Worm (Caenorhabditis elegans) whole organism, L3 larva: ENCODE data around the gene mnk-1.

Experiments used
- R02D3.7 ChIP-seq: fragments of 150-350 bp; optimal IDR thresholded peaks from 2 replicates; lab custom pipeline; 2014; ENCODE audit warnings: missing biosample characterization, missing genetic modification characterization
- ZK546.5 ChIP-seq: sonication (generic microtip); optimal IDR thresholded peaks from 2 replicates; lab custom pipeline; 2017; ENCODE audit warnings: missing biosample characterization, missing genetic modification characterization
- ama-1 ChIP-seq: fragments of 150-350 bp; optimal IDR thresholded peaks from 2 replicates; lab custom pipeline; 2018
- ceh-16 ChIP-seq: sonication (generic microtip); optimal IDR thresholded peaks from 2 replicates; lab custom pipeline; 2017; ENCODE audit warnings: missing biosample characterization, missing genetic modification characterization
- ceh-9 ChIP-seq: sonication (generic microtip); optimal IDR thresholded peaks from 2 replicates; lab custom pipeline; 2018; ENCODE audit warnings: missing biosample characterization, missing genetic modification characterization
- daf-12 ChIP-seq: fragments of 150-350 bp; optimal IDR thresholded peaks from 2 replicates; lab custom pipeline; 2014; ENCODE audit warnings: missing biosample characterization, missing genetic modification reagents, missing genetic modification characterization
- egl-27 ChIP-seq: sonication (generic microtip); optimal IDR thresholded peaks from 4 replicates; lab custom pipeline; 2017; ENCODE audit warnings: missing biosample characterization, missing genetic modification reagents, missing genetic modification characterization
- egl-5 ChIP-seq: fragments of 150-350 bp; optimal IDR thresholded peaks from 2 replicates; lab custom pipeline; 2017; ENCODE audit warnings: missing biosample characterization, missing genetic modification reagents, missing genetic modification characterization, inconsistent platforms
- elt-1 ChIP-seq: fragments of 150-350 bp; optimal IDR thresholded peaks from 2 replicates; lab custom pipeline; 2014; ENCODE audit warnings: missing biosample characterization, missing genetic modification characterization
- elt-2 ChIP-seq: sonication (generic microtip); optimal IDR thresholded peaks from 2 replicates; lab custom pipeline; 2016; ENCODE audit warnings: missing genetic modification reagents, mild to moderate bottlenecking, missing genetic modification characterization, missing compliant biosample characterization
- elt-3 ChIP-seq, 3 experiments: fragments of 150-350 bp in 1 of 3; sonication (generic microtip) in 2 of 3; optimal IDR thresholded peaks; 2 replicates in 2 of 3; 4 replicates in 1 of 3; lab custom pipeline; 2014 to 2017; ENCODE audit warnings: missing biosample characterization in 3 of 3, missing genetic modification characterization in 3 of 3
- eor-1 ChIP-seq, 2 experiments: fragments of 150-350 bp; optimal IDR thresholded peaks; 2 replicates each; lab custom pipeline; 2014 to 2018; ENCODE audit warnings: missing biosample characterization in 2 of 2, missing genetic modification characterization in 2 of 2
- fkh-10 ChIP-seq: sonication (generic microtip); optimal IDR thresholded peaks from 2 replicates; lab custom pipeline; 2017; ENCODE audit warnings: missing biosample characterization, missing genetic modification reagents, missing genetic modification characterization
- fos-1 ChIP-seq: fragments of 150-350 bp; optimal IDR thresholded peaks from 2 replicates; lab custom pipeline; 2014; ENCODE audit warnings: missing biosample characterization, missing genetic modification characterization
- hmg-11 ChIP-seq: sonication (generic microtip); optimal IDR thresholded peaks from 2 replicates; lab custom pipeline; 2016; ENCODE audit warnings: missing genetic modification characterization, missing compliant biosample characterization
- jun-1 ChIP-seq: fragments of 150-350 bp; optimal IDR thresholded peaks from 2 replicates; lab custom pipeline; 2014; ENCODE audit warnings: missing biosample characterization, missing genetic modification reagents, missing genetic modification characterization
- lin-15B ChIP-seq: fragments of 150-350 bp; optimal IDR thresholded peaks from 2 replicates; lab custom pipeline; 2014; ENCODE audit warnings: missing biosample characterization, missing genetic modification characterization
- lsy-12 ChIP-seq: sonication (generic microtip); optimal IDR thresholded peaks from 2 replicates; lab custom pipeline; 2016; ENCODE audit warnings: mild to moderate bottlenecking, missing genetic modification characterization, missing compliant biosample characterization
- nhr-11 ChIP-seq: fragments of 150-350 bp; optimal IDR thresholded peaks from 2 replicates; lab custom pipeline; 2014; ENCODE audit warnings: missing biosample characterization, missing genetic modification characterization
- nhr-23 ChIP-seq: fragments of 150-350 bp; optimal IDR thresholded peaks from 2 replicates; lab custom pipeline; 2014; ENCODE audit warnings: missing biosample characterization, missing genetic modification reagents, missing genetic modification characterization
- nhr-25 ChIP-seq: sonication (generic microtip); optimal IDR thresholded peaks from 2 replicates; lab custom pipeline; 2017; ENCODE audit warnings: missing biosample characterization, missing genetic modification characterization
- nhr-28 ChIP-seq: fragments of 150-350 bp; optimal IDR thresholded peaks from 2 replicates; lab custom pipeline; 2014; ENCODE audit warnings: missing biosample characterization, missing genetic modification characterization
- nhr-43 ChIP-seq: sonication (generic microtip); optimal IDR thresholded peaks from 2 replicates; lab custom pipeline; 2016; ENCODE audit warnings: mild to moderate bottlenecking, missing genetic modification characterization, missing compliant biosample characterization; ENCODE audit not compliant: poor library complexity, severe bottlenecking
- nhr-67 ChIP-seq: fragments of 150-350 bp; optimal IDR thresholded peaks from 2 replicates; lab custom pipeline; 2014; ENCODE audit warnings: missing biosample characterization, missing genetic modification characterization
- nhr-77 ChIP-seq: fragments of 150-350 bp; optimal IDR thresholded peaks from 2 replicates; lab custom pipeline; 2014; ENCODE audit warnings: missing biosample characterization, missing genetic modification characterization
- pqm-1 ChIP-seq: fragments of 150-350 bp; optimal IDR thresholded peaks from 2 replicates; lab custom pipeline; 2017; ENCODE audit warnings: missing biosample characterization, missing genetic modification characterization, inconsistent platforms
- sea-2 ChIP-seq: fragments of 150-350 bp; sonication (generic microtip); optimal IDR thresholded peaks from 4 replicates; lab custom pipeline; 2014; ENCODE audit warnings: missing biosample characterization, missing genetic modification reagents, missing genetic modification characterization
- tbx-2 ChIP-seq: sonication (generic microtip); optimal IDR thresholded peaks from 2 replicates; lab custom pipeline; 2016; ENCODE audit warnings: mild to moderate bottlenecking, missing genetic modification characterization, missing compliant biosample characterization
- unc-39 ChIP-seq: sonication (generic microtip); optimal IDR thresholded peaks from 4 replicates; lab custom pipeline; 2017; ENCODE audit warnings: missing biosample characterization, missing genetic modification characterization
- zag-1 ChIP-seq: fragments of 150-350 bp; optimal IDR thresholded peaks from 2 replicates; lab custom pipeline; 2014; ENCODE audit warnings: missing biosample characterization, missing genetic modification characterization
- ztf-11 ChIP-seq: fragments of 150-350 bp; optimal IDR thresholded peaks from 2 replicates; lab custom pipeline; 2014; ENCODE audit warnings: missing biosample characterization, missing genetic modification characterization
- ztf-4 ChIP-seq: fragments of 150-350 bp; optimal IDR thresholded peaks from 2 replicates; lab custom pipeline; 2014; ENCODE audit warnings: missing biosample characterization, missing genetic modification characterization

mnk-1 gene

ce11 chrII:10580833-10581232, 26.0 kb upstream of the mnk-1 start, which contains the start of gene dap-3:
dap-3 (plus strand) TSS chrII:10581133.
- TF ChIP-seq tbx-2 (tag; lab: Kevin White, UChicago) = no peak
- TF ChIP-seq nhr-77 (tag; lab: Kevin White, UChicago) = no peak
- no peak for TF ChIP-seq zag-1 (tag; lab: Kevin White, UChicago)
- no peak for TF ChIP-seq unc-39 (tag; lab: Kevin White, UChicago)
- TF ChIP-seq sea-2 = no peak
- no peak for TF ChIP-seq egl-27 (tag; lab: Kevin White, UChicago)
- TF ChIP-seq egl-5 (tag; lab: Kevin White, UChicago) = no peak
- no peak for TF ChIP-seq nhr-67 (tag; lab: Kevin White, UChicago)
- no peak for TF ChIP-seq jun-1 (tag; lab: Kevin White, UChicago)
- no peak for TF ChIP-seq daf-12 (tag; lab: Kevin White, UChicago)

- TF ChIP-seq nhr-11 (tag; lab: Kevin White, UChicago) (no peak), ztf-4 (tag; lab: Kevin White, UChicago) (no peak), eor-1 (tag; optimal IDR thresholded peaks at IDR 0.05; lab: Kevin White, UChicago) (no peak), egl-27 (tag; lab: Kevin White, UChicago) (no peak), pqm-1 (no peak), ceh-9 (tag; lab: Kevin White, UChicago) (no peak)
These were observed 24.8 kb upstream of the mnk-1 start, which contains the start of gene dohh-1 for ce11 chrII:10579655-10580054. dohh-1 (plus strand) TSS chrII:10579955.

ce11 chrII:10578843-10579430, 24.1 kb upstream of the mnk-1 start, which contains the start of gene rpb-6:
rpb-6 (plus strand) TSS chrII:10579380.
- TF ChIP-seq lsy-12 (tag; lab: Kevin White, UChicago) (no peak), nhr-25 (peak; percentile 10), elt-2 (tag; lab: Kevin White, UChicago) (no peak), lin-15B (tag; lab: Kevin White, UChicago) (peak; percentile 39), R02D3.7 (tag; lab: Kevin White, UChicago) (peak; percentile 66), daf-12 (tag; lab: Kevin White, UChicago) (no peak)

- TF ChIP-seq ama-1 (no peak), hmg-11 (tag; lab: Kevin White, UChicago) (no peak), ceh-16 (no peak), egl-5 (tag; lab: Kevin White, UChicago) (no peak), tbx-2 (tag; lab: Kevin White, UChicago) (no peak), fos-1 (tag; lab: Kevin White, UChicago) (no peak), elt-1 (tag; lab: Kevin White, UChicago) (no peak), nhr-25 (no peak), ZK546.5 (no peak), egl-27 (tag; lab: Kevin White, UChicago) (no peak), ztf-11 (tag; lab: Kevin White, UChicago) (no peak)
These were observed 19.3 kb upstream of the mnk-1 start for ce11 chrII:10574177-10574576.

ce11 chrII:10571967-10572366, 17.1 kb upstream of the mnk-1 start, which contains the start of gene C06A1.3:
C06A1.3 (plus strand) TSS chrII:10572267.
- no peak for TF ChIP-seq sea-2
- no peak for TF ChIP-seq nhr-11 (tag; lab: Kevin White, UChicago)
- no peak for TF ChIP-seq egl-27 (tag; lab: Kevin White, UChicago)
- no peak for TF ChIP-seq fos-1 (tag; lab: Kevin White, UChicago)
- TF ChIP-seq elt-1 (tag; lab: Kevin White, UChicago) = no peak
- TF ChIP-seq unc-39 (tag; lab: Kevin White, UChicago) = no peak
- no peak for TF ChIP-seq nhr-28 (tag; lab: Kevin White, UChicago)
- TF ChIP-seq lin-15B (tag; lab: Kevin White, UChicago) = no peak
- no peak for TF ChIP-seq nhr-67 (tag; lab: Kevin White, UChicago)
- TF ChIP-seq hmg-11 (tag; lab: Kevin White, UChicago) = no peak
- TF ChIP-seq tbx-2 (tag; lab: Kevin White, UChicago) = no peak
- no peak for TF ChIP-seq nhr-23 (tag; lab: Kevin White, UChicago)
- TF ChIP-seq, all 47 proteins: peak for 0

ce11 chrII:10570302-10570701, 15.5 kb upstream of the mnk-1 start, which contains the start of gene txt-13:
txt-13 (plus strand) TSS chrII:10570602.
- no peak for TF ChIP-seq hmg-11 (tag; lab: Kevin White, UChicago)
- no peak for TF ChIP-seq nhr-77 (tag; lab: Kevin White, UChicago)
- TF ChIP-seq daf-12 (tag; lab: Kevin White, UChicago) = no peak
- no peak for TF ChIP-seq fkh-10 (GFP tag; lab: Kevin White, UChicago)
- TF ChIP-seq elt-2 (tag; lab: Kevin White, UChicago) = no peak
- no peak for TF ChIP-seq nhr-43
- no peak for TF ChIP-seq elt-3 (tag; optimal IDR thresholded peaks at IDR 0.05; lab: Kevin White, UChicago)
- no peak for TF ChIP-seq unc-39 (tag; lab: Kevin White, UChicago)
- TF ChIP-seq fos-1 (tag; lab: Kevin White, UChicago) = no peak
